Fruit fly (Drosophila melanogaster) whole organism: ENCODE data around the gene CG43645.

ENCODE experiments used
- EcR ChIP-seq, 2 experiments: fragments of >200 bp; optimal IDR thresholded peaks; 2 replicates each; lab custom pipeline; 2017; ENCODE audit warnings: missing biosample characterization in 2 of 2, missing genetic modification characterization in 2 of 2, missing genetic modification reagents in 2 of 2
- pan ChIP-seq: fragments of >200 bp; optimal IDR thresholded peaks from 2 replicates; lab custom pipeline; 2017

DNA sequence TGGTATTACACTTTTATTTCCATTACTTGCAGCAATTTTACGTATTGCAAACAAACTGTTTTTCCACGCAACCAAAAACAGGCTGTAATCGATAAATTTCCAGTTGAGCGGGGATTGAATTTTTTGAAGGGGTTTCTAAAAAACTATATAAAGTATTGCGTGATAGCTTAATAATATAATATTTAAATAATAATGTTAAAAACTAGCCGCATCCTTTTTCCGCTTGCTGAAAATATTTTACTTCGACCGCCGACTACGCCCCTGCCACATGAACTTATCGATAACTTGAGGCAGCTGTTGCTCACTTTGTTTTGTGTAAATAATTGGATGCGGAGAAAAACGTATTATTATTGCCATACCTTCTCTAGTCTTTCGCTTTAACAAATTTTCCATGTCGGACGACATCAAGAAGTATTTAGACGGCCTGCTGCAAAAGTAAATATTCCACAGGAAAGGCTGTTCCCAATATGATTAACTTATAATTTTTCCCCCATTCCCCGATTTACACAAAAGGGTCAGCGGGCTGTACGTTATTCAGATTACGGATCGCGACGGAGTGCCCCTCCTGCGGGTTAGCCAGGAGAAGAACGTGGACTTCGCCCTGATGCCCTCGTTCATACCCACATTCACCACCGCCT is 4.5 kb upstream of the CG43645 start, which contains the start of the genes fws and Lamtor3:
- no peak for TF ChIP-seq EcR (GFP tag; optimal IDR thresholded peaks at IDR 0.05; lab: Kevin White, UChicago)
- no peak for TF ChIP-seq pan (lab: Kevin White, UChicago)
